Worm (Caenorhabditis elegans) whole organism, L2 larva: ENCODE data around the gene F25E5.9.

Experiments
- blmp-1 ChIP-seq: sonication (generic microtip); optimal IDR thresholded peaks from 2 replicates; lab custom pipeline; 2017; ENCODE audit warnings: missing genetic modification characterization, mild to moderate bottlenecking, missing compliant biosample characterization, antibody characterized with exemption, moderate library complexity; ENCODE audit not compliant: insufficient read depth
- lin-39 ChIP-seq: fragments of 150-350 bp; optimal IDR thresholded peaks from 2 replicates; lab custom pipeline; 2014; ENCODE audit warnings: missing biosample characterization, missing genetic modification reagents, missing genetic modification characterization
- mdl-1 ChIP-seq, 2 experiments: fragments of 150-350 bp in 1 of 2; sonication (generic microtip) in 1 of 2; optimal IDR thresholded peaks; 2 replicates each; lab custom pipeline; 2017; ENCODE audit warnings: missing biosample characterization in 2 of 2, missing genetic modification characterization in 2 of 2
- nhr-10 ChIP-seq: sonication (generic microtip); optimal IDR thresholded peaks from 2 replicates; lab custom pipeline; 2017; ENCODE audit warnings: missing biosample characterization, missing genetic modification characterization
- nhr-11 ChIP-seq: fragments of 150-350 bp; optimal IDR thresholded peaks from 2 replicates; lab custom pipeline; 2014; ENCODE audit warnings: missing biosample characterization, missing genetic modification characterization
- nhr-237 ChIP-seq: fragments of 150-350 bp; optimal IDR thresholded peaks from 2 replicates; lab custom pipeline; 2014; ENCODE audit warnings: missing biosample characterization, missing genetic modification characterization
- ztf-11 ChIP-seq: sonication (generic microtip); optimal IDR thresholded peaks from 2 replicates; lab custom pipeline; 2017; ENCODE audit warnings: missing biosample characterization, missing genetic modification characterization

DNA sequence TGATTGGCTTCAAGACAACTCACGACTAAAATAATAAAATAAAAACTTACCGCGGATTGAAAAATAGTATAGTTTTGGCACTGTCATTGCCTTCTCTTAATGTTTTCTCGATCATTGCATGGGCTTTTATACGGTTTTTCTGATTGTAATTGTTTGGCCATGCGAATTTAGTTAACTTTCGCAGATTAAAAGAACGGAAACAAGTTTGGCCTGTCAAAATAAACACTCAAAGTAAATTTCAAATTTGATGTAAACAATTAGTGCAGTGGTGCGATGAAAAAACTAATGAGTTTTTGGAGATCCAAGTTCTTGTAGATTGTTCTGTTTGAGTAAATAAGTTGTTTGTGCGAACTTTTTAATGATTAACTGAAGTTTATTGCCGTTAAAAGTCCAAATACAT lies 38.5 kb downstream of the F25E5.9 start, which contains the start of gene gst-41:
- TF ChIP-seq blmp-1 (tag; lab: Kevin White, UChicago) (no peak), lin-39 (no peak), ztf-11 (tag; lab: Kevin White, UChicago) (no peak), nhr-237 (tag; lab: Kevin White, UChicago) (no peak), nhr-11 (tag; lab: Kevin White, UChicago) (no peak), mdl-1 (tag; optimal IDR thresholded peaks at IDR 0.05; lab: Kevin White, UChicago) (no peak), nhr-10 (tag; lab: Kevin White, UChicago) (no peak)
